Worm (Caenorhabditis elegans) whole organism, L3 larva: Measurements from ENCODE around the gene F26G1.11.

Experiments used
- ZK546.5 ChIP-seq: sonication (generic microtip); optimal IDR thresholded peaks from 2 replicates; lab custom pipeline; 2017; ENCODE audit warnings: missing biosample characterization, missing genetic modification characterization
- aly-2 ChIP-seq: fragments of 150-350 bp; optimal IDR thresholded peaks from 2 replicates; lab custom pipeline; 2014; ENCODE audit warnings: missing biosample characterization, missing genetic modification characterization
- ama-1 ChIP-seq: fragments of 150-350 bp; optimal IDR thresholded peaks from 2 replicates; lab custom pipeline; 2018
- unc-39 ChIP-seq: sonication (generic microtip); optimal IDR thresholded peaks from 4 replicates; lab custom pipeline; 2017; ENCODE audit warnings: missing biosample characterization, missing genetic modification characterization
- unc-62 ChIP-seq: fragments of 150-350 bp; sonication (generic microtip); optimal IDR thresholded peaks from 4 replicates; lab custom pipeline; 2014; ENCODE audit warnings: missing biosample characterization, missing genetic modification reagents, missing genetic modification characterization
- zag-1 ChIP-seq: fragments of 150-350 bp; optimal IDR thresholded peaks from 2 replicates; lab custom pipeline; 2014; ENCODE audit warnings: missing biosample characterization, missing genetic modification characterization

DNA sequence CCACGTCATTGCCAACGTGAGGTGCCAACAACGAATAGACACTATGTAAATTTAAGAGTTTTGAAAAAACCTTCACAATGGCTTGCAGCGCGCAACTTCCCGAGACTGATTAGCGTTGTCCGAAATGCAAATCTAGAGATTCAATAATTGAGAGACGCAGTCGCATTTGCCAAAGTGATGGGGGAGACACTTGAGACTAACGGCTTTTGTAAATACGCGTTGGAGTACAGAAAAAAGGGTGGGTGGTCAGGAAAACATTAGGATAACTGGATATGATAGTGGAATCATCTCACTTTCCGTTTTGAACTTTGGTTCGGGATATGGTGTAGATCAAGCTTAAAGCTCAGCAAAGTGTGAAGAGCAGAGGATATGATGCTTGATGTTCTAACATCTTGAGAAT lies 2.8 kb downstream of the F26G1.11 start:
- no peak for TF ChIP-seq ZK546.5 (tag; lab: Kevin White, UChicago)
- no peak for TF ChIP-seq unc-39 (tag; lab: Kevin White, UChicago)
- TF ChIP-seq aly-2 (tag; lab: Kevin White, UChicago): no peak
- no peak for TF ChIP-seq unc-62
- TF ChIP-seq ama-1 (lab: Kevin White, UChicago): no peak
- TF ChIP-seq zag-1 (tag; lab: Kevin White, UChicago): no peak
